Worm (Caenorhabditis elegans) whole organism, young adult: Measurements from ENCODE around the gene Y70G10A.4.
A peak's percentile ranks its signal among the peaks of the same experiment; 100 is the strongest.

Experiments used
- B0035.1 ChIP-seq: sonication (generic microtip); optimal IDR thresholded peaks from 2 replicates; lab custom pipeline; 2016; ENCODE audit warnings: missing genetic modification characterization, mild to moderate bottlenecking, missing compliant biosample characterization, missing genotype, missing genetic modification reagents
- B0261.1 ChIP-seq: sonication (generic microtip); optimal IDR thresholded peaks from 2 replicates; lab custom pipeline; 2016; ENCODE audit warnings: mild to moderate bottlenecking, missing genetic modification characterization, moderate library complexity, missing compliant biosample characterization
- B0336.3 ChIP-seq: fragments of 200-800 bp; sonication (Bioruptor generic); IDR thresholded peaks from 2 replicates; pipeline ENCODE4 v1.3.6; 2022; ENCODE audit warnings: missing genetic modification characterization, missing compliant biosample characterization
- C17E4.6 ChIP-seq: fragments of 200-800 bp; sonication (Bioruptor generic); IDR thresholded peaks from 2 replicates; pipeline ENCODE4 v1.3.6; 2022; ENCODE audit warnings: missing genetic modification reagents, missing genetic modification characterization, missing compliant biosample characterization
- F39B2.1 ChIP-seq: fragments of 200-800 bp; sonication (Bioruptor generic); IDR thresholded peaks from 2 replicates; pipeline ENCODE4 v1.3.6; 2022; ENCODE audit warnings: missing genetic modification reagents, missing genetic modification characterization, missing compliant biosample characterization
- F49E8.2 ChIP-seq: sonication (generic microtip); optimal IDR thresholded peaks from 3 replicates; lab custom pipeline; 2017; ENCODE audit warnings: missing genetic modification characterization, mild to moderate bottlenecking, missing compliant biosample characterization, antibody characterized with exemption, moderate library complexity; ENCODE audit not compliant: insufficient read depth
- F52B5.7 ChIP-seq: sonication (generic microtip); optimal IDR thresholded peaks from 2 replicates; lab custom pipeline; 2016; ENCODE audit warnings: mild to moderate bottlenecking, missing genetic modification characterization, missing compliant biosample characterization
- F57A8.1 ChIP-seq: fragments of 200-800 bp; sonication (Bioruptor generic); optimal IDR thresholded peaks from 2 replicates; lab custom pipeline; 2018; ENCODE audit warnings: mild to moderate bottlenecking, missing genetic modification characterization, moderate library complexity, missing compliant biosample characterization
- F57C9.4 ChIP-seq: sonication (generic microtip); optimal IDR thresholded peaks from 2 replicates; lab custom pipeline; 2017; ENCODE audit warnings: mild to moderate bottlenecking, missing genetic modification characterization, missing compliant biosample characterization
- Y53F4B.3 ChIP-seq: fragments of 200-800 bp; sonication (Bioruptor generic); IDR thresholded peaks from 2 replicates; pipeline ENCODE4 v1.3.6; 2022; ENCODE audit warnings: missing genetic modification reagents, missing genetic modification characterization, missing compliant biosample characterization
- Y67H2A.10 ChIP-seq: fragments of 200-800 bp; sonication (Bioruptor generic); conservative IDR thresholded peaks from 2 replicates; pipeline ENCODE4 v1.3.6; 2022; ENCODE audit warnings: missing genetic modification reagents, missing genetic modification characterization, missing compliant biosample characterization
- Y95B8A.8 ChIP-seq: fragments of 200-800 bp; sonication (Bioruptor generic); IDR thresholded peaks from 2 replicates; pipeline ENCODE4 v1.3.6; 2022; ENCODE audit warnings: missing genetic modification reagents, missing genetic modification characterization, missing compliant biosample characterization
- akir-1 ChIP-seq: fragments of 200-800 bp; sonication (Bioruptor generic); optimal IDR thresholded peaks from 2 replicates; lab custom pipeline; 2018; ENCODE audit warnings: mild to moderate bottlenecking, missing genetic modification characterization, moderate library complexity, missing compliant biosample characterization
- ama-1 ChIP-seq, 3 experiments: fragments of 150-350 bp in 1 of 3; sonication (generic microtip) in 2 of 3; optimal IDR thresholded peaks; 2 replicates each; lab custom pipeline; 2014 to 2018; ENCODE audit warnings: missing biosample characterization in 2 of 3, missing genetic modification characterization in 2 of 3, missing genetic modification reagents in 2 of 3
- aptf-2 ChIP-seq: fragments of 200-800 bp; sonication (Bioruptor generic); conservative IDR thresholded peaks from 2 replicates; pipeline ENCODE4 v1.3.6; 2022; ENCODE audit warnings: missing genetic modification reagents, missing genetic modification characterization, missing compliant biosample characterization
- atf-7 ChIP-seq: sonication (generic microtip); optimal IDR thresholded peaks from 2 replicates; lab custom pipeline; 2017; ENCODE audit warnings: mild to moderate bottlenecking, missing genetic modification characterization, missing compliant biosample characterization
- bed-1 ChIP-seq: fragments of 200-800 bp; sonication (Bioruptor generic); IDR thresholded peaks from 2 replicates; pipeline ENCODE4 v1.3.6; 2022; ENCODE audit warnings: missing genetic modification reagents, missing genetic modification characterization, missing compliant biosample characterization
- ceh-79 ChIP-seq: sonication (generic microtip); optimal IDR thresholded peaks from 2 replicates; lab custom pipeline; 2017; ENCODE audit warnings: mild to moderate bottlenecking, missing genetic modification characterization, missing compliant biosample characterization
- dpff-1 ChIP-seq: sonication (generic microtip); optimal IDR thresholded peaks from 2 replicates; lab custom pipeline; 2017; ENCODE audit warnings: mild to moderate bottlenecking, missing genetic modification characterization, missing compliant biosample characterization
- dpl-1 ChIP-seq: fragments of 150-350 bp; optimal IDR thresholded peaks from 2 replicates; lab custom pipeline; 2014; ENCODE audit warnings: missing biosample characterization, missing genetic modification reagents, missing genetic modification characterization
- ekl-4 ChIP-seq: fragments of 200-800 bp; sonication (Bioruptor generic); IDR thresholded peaks from 2 replicates; pipeline ENCODE4 v1.3.6; 2022; ENCODE audit warnings: missing genetic modification reagents, missing genetic modification characterization, missing compliant biosample characterization
- fkh-3 ChIP-seq: sonication (generic microtip); optimal IDR thresholded peaks from 2 replicates; lab custom pipeline; 2016; ENCODE audit warnings: mild to moderate bottlenecking, missing genetic modification characterization, missing compliant biosample characterization
- hlh-26 ChIP-seq: fragments of 200-800 bp; sonication (Bioruptor generic); conservative IDR thresholded peaks from 2 replicates; pipeline ENCODE4 v1.3.6; 2022; ENCODE audit warnings: missing genetic modification reagents, missing genetic modification characterization, missing compliant biosample characterization
- hmg-20 ChIP-seq: fragments of 200-800 bp; sonication (Bioruptor generic); IDR thresholded peaks from 2 replicates; pipeline ENCODE4 v1.3.6; 2022; ENCODE audit warnings: missing genetic modification reagents, missing genetic modification characterization, missing compliant biosample characterization
- hsf-1 ChIP-seq: fragments of 200-800 bp; sonication (Bioruptor generic); IDR thresholded peaks from 2 replicates; pipeline ENCODE4 v1.3.6; 2022; ENCODE audit warnings: missing genetic modification reagents, missing genetic modification characterization, missing compliant biosample characterization
- let-607 ChIP-seq, 2 experiments: fragments of 200-800 bp in 1 of 2; sonication (Bioruptor generic) in 1 of 2; sonication (generic microtip) in 1 of 2; optimal IDR thresholded peaks; 2 replicates each; lab custom pipeline; 2016 to 2018; ENCODE audit warnings: mild to moderate bottlenecking in 2 of 2, missing compliant biosample characterization in 2 of 2, missing genetic modification characterization in 2 of 2, moderate library complexity in 2 of 2, missing genotype in 1 of 2
- lin-35 ChIP-seq, 3 experiments: fragments of 150-350 bp in 2 of 3; sonication (generic microtip) in 1 of 3; optimal IDR thresholded peaks; 2 replicates each; lab custom pipeline; 2014 to 2018; ENCODE audit warnings: missing biosample characterization in 3 of 3, missing genetic modification characterization in 3 of 3, missing genetic modification reagents in 3 of 3
- lin-40 ChIP-seq: sonication (generic microtip); optimal IDR thresholded peaks from 2 replicates; lab custom pipeline; 2016; ENCODE audit warnings: missing genetic modification characterization, mild to moderate bottlenecking, missing compliant biosample characterization, missing genotype, missing genetic modification reagents
- lsl-1 ChIP-seq: fragments of 200-800 bp; sonication (Bioruptor generic); optimal IDR thresholded peaks from 2 replicates; lab custom pipeline; 2018; ENCODE audit warnings: mild to moderate bottlenecking, missing genetic modification characterization, moderate library complexity, missing compliant biosample characterization
- madf-6 ChIP-seq: fragments of 200-800 bp; sonication (Bioruptor generic); IDR thresholded peaks from 2 replicates; pipeline ENCODE4 v1.3.6; 2022; ENCODE audit warnings: missing genetic modification reagents, missing genetic modification characterization, missing compliant biosample characterization
- madf-8 ChIP-seq: fragments of 200-800 bp; sonication (Bioruptor generic); conservative IDR thresholded peaks from 2 replicates; pipeline ENCODE4 v1.3.6; 2022; ENCODE audit warnings: missing genetic modification reagents, missing genetic modification characterization, missing compliant biosample characterization
- nhr-120 ChIP-seq: fragments of 200-800 bp; sonication (Bioruptor generic); IDR thresholded peaks from 2 replicates; pipeline ENCODE4 v1.3.6; 2022; ENCODE audit warnings: missing genetic modification characterization, missing compliant biosample characterization
- nhr-179 ChIP-seq: sonication (generic microtip); optimal IDR thresholded peaks from 2 replicates; lab custom pipeline; 2016; ENCODE audit warnings: mild to moderate bottlenecking, missing genetic modification characterization, missing compliant biosample characterization
- nhr-27 ChIP-seq: fragments of 200-800 bp; sonication (Bioruptor generic); optimal IDR thresholded peaks from 2 replicates; lab custom pipeline; 2018; ENCODE audit warnings: mild to moderate bottlenecking, missing genetic modification characterization, moderate library complexity, missing compliant biosample characterization
- nhr-90 ChIP-seq: sonication (generic microtip); optimal IDR thresholded peaks from 2 replicates; lab custom pipeline; 2016; ENCODE audit warnings: missing genotype, mild to moderate bottlenecking, missing genetic modification characterization, missing compliant biosample characterization
- rec-8 ChIP-seq, 2 experiments: sonication (generic microtip); optimal IDR thresholded peaks; 2 replicates each; lab custom pipeline; 2016; ENCODE audit warnings: mild to moderate bottlenecking in 2 of 2, missing genetic modification characterization in 2 of 2, missing genetic modification reagents in 2 of 2, missing genotype in 2 of 2, missing biosample characterization in 1 of 2, missing compliant biosample characterization in 1 of 2, moderate library complexity in 1 of 2
- sdz-38 ChIP-seq: sonication (generic microtip); optimal IDR thresholded peaks from 2 replicates; lab custom pipeline; 2016; ENCODE audit warnings: missing genotype, missing genetic modification characterization, missing compliant biosample characterization
- tbx-9 ChIP-seq: sonication (generic microtip); optimal IDR thresholded peaks from 2 replicates; lab custom pipeline; 2016; ENCODE audit warnings: borderline replicate concordance, missing genetic modification characterization, inconsistent platforms, missing compliant biosample characterization
- tlf-1 ChIP-seq: fragments of 200-800 bp; sonication (Bioruptor generic); optimal IDR thresholded peaks from 2 replicates; lab custom pipeline; 2018; ENCODE audit warnings: mild to moderate bottlenecking, missing genetic modification characterization, missing compliant biosample characterization
- unc-130 ChIP-seq: sonication (generic microtip); optimal IDR thresholded peaks from 2 replicates; lab custom pipeline; 2016; ENCODE audit warnings: missing genetic modification reagents, missing genetic modification characterization, missing compliant biosample characterization
- zfh-2 ChIP-seq: fragments of 200-800 bp; sonication (Bioruptor generic); conservative IDR thresholded peaks from 2 replicates; pipeline ENCODE4 v1.3.6; 2022; ENCODE audit warnings: missing genetic modification reagents, missing genetic modification characterization, missing compliant biosample characterization
- zim-3 ChIP-seq: sonication (generic microtip); optimal IDR thresholded peaks from 2 replicates; lab custom pipeline; 2017; ENCODE audit warnings: mild to moderate bottlenecking, missing genetic modification characterization, moderate library complexity, missing compliant biosample characterization
- ztf-18 ChIP-seq: sonication (generic microtip); optimal IDR thresholded peaks from 2 replicates; lab custom pipeline; 2016; ENCODE audit warnings: missing genotype, mild to moderate bottlenecking, missing genetic modification characterization, missing compliant biosample characterization
- ztf-22 ChIP-seq: fragments of 200-800 bp; sonication (Bioruptor generic); optimal IDR thresholded peaks from 2 replicates; lab custom pipeline; 2018; ENCODE audit warnings: mild to moderate bottlenecking, missing genetic modification characterization, moderate library complexity, missing compliant biosample characterization
- ztf-25 ChIP-seq: fragments of 200-800 bp; sonication (Bioruptor generic); IDR thresholded peaks from 2 replicates; pipeline ENCODE4 v1.3.6; 2022; ENCODE audit warnings: missing genetic modification reagents, missing genetic modification characterization, missing compliant biosample characterization
- ztf-28 ChIP-seq: fragments of 200-800 bp; sonication (Bioruptor generic); IDR thresholded peaks from 2 replicates; pipeline ENCODE4 v1.3.6; 2022; ENCODE audit warnings: missing genetic modification reagents, missing genetic modification characterization, missing compliant biosample characterization
- ztf-3 ChIP-seq: fragments of 200-800 bp; sonication (Bioruptor generic); optimal IDR thresholded peaks from 2 replicates; lab custom pipeline; 2018; ENCODE audit warnings: mild to moderate bottlenecking, missing genetic modification characterization, missing compliant biosample characterization

Gene Y70G10A.4

DNA sequence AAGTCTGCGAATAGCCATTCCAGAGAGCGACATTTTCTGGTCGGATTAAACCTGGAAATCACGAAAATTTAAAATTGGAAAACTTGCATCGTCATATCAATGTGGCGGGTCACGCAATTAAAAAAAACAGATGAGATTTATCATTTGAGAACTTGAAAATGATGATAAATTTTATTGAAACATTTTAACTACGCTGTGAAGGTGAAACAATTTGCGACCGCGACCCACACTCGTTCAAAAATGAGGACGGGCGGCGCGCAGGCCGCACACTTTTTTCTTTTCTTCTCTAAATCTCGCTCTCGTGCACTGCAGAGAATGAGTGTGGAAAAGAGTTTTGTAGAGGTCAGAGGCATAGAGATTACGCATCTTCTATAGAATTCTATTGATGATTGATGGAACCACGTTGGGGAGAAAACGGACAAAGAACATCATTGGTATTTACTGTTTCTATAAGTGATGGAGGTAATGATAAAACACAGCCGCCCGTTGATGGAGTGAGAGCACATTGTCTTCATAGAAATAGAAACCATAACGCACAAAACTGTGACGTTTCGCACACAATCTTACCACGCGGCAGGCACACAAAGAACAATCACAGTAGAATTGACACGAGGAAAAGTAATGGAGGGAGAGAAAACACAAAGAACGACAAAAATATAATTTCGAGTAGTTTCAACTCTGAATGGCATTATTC, 5.2 kb upstream of the Y70G10A.4 start, which contains the start of gene cts-1 (continued):
- no peak for TF ChIP-seq hsf-1
- no peak for TF ChIP-seq fkh-3
- TF ChIP-seq F57A8.1 (GFP tag; lab: Kevin White, UChicago) = no peak
- TF ChIP-seq ekl-4 (GFP tag; lab: Robert Waterston, UW) = no peak
- no peak for TF ChIP-seq nhr-27 (tag; lab: Kevin White, UChicago)
- TF ChIP-seq ztf-18 (tag; lab: Kevin White, UChicago) = peak; percentile 54
- no peak for TF ChIP-seq nhr-179 (tag; lab: Kevin White, UChicago)
- TF ChIP-seq hmg-20 = no peak
- TF ChIP-seq tlf-1 (GFP tag; lab: Kevin White, UChicago) = peak; percentile 71
- TF ChIP-seq madf-6 = no peak
- no peak for TF ChIP-seq dpl-1 (GFP tag; lab: Kevin White, UChicago)
- peak; percentile 63 for TF ChIP-seq nhr-90 (tag; lab: Kevin White, UChicago)
- no peak for TF ChIP-seq unc-130 (GFP tag; lab: Kevin White, UChicago)
- no peak for TF ChIP-seq Y95B8A.8 (GFP tag; lab: Robert Waterston, UW)
- TF ChIP-seq atf-7 (tag; lab: Kevin White, UChicago) = peak; percentile 80
- TF ChIP-seq F57C9.4 (tag; lab: Kevin White, UChicago) = no peak
- TF ChIP-seq bed-1 (GFP tag; lab: Robert Waterston, UW) = no peak
- TF ChIP-seq ama-1 (optimal IDR thresholded peaks at IDR 0.05; lab: Kevin White, UChicago) = no peak
- no peak for TF ChIP-seq ama-1 (GFP tag; optimal IDR thresholded peaks at IDR 0.05; lab: Kevin White, UChicago)
- TF ChIP-seq akir-1 = no peak
- TF ChIP-seq Y53F4B.3 (GFP tag; lab: Robert Waterston, UW) = no peak
- TF ChIP-seq zfh-2 (GFP tag; lab: Robert Waterston, UW) = no peak
- no peak for TF ChIP-seq hlh-26 (GFP tag; lab: Robert Waterston, UW)
- TF ChIP-seq B0035.1 (tag; lab: Kevin White, UChicago) = peak; percentile 49
- TF ChIP-seq ztf-3 = no peak
- TF ChIP-seq ceh-79 (tag; lab: Kevin White, UChicago) = peak; percentile 19
- no peak for TF ChIP-seq tbx-9 (tag; lab: Kevin White, UChicago)
- no peak for TF ChIP-seq zim-3 (tag; lab: Kevin White, UChicago)
- TF ChIP-seq dpff-1 = no peak
- TF ChIP-seq F39B2.1 (GFP tag; lab: Robert Waterston, UW) = no peak
- TF ChIP-seq sdz-38 (tag; lab: Kevin White, UChicago) = no peak
- TF ChIP-seq madf-8 (GFP tag; lab: Robert Waterston, UW) = no peak
- TF ChIP-seq nhr-120 (GFP tag; lab: Robert Waterston, UW) = no peak
- no peak for TF ChIP-seq ztf-25 (GFP tag; lab: Robert Waterston, UW)
- TF ChIP-seq lin-40 (tag; lab: Kevin White, UChicago) = peak; percentile 73
- no peak for TF ChIP-seq aptf-2 (GFP tag; lab: Robert Waterston, UW)
- TF ChIP-seq let-607 (tag; optimal IDR thresholded peaks at IDR 0.05; lab: Kevin White, UChicago) = peak; percentile 63 to 91
- TF ChIP-seq rec-8 (tag; optimal IDR thresholded peaks at IDR 0.05; lab: Kevin White, UChicago) = no peak
- no peak for TF ChIP-seq lin-35 (GFP tag; optimal IDR thresholded peaks at IDR 0.05; lab: Kevin White, UChicago)
- no peak for TF ChIP-seq ztf-28
- peak; percentile 39 for TF ChIP-seq lsl-1 (GFP tag; lab: Kevin White, UChicago)
- TF ChIP-seq F49E8.2 (tag; lab: Kevin White, UChicago) = peak; percentile 23
- TF ChIP-seq B0261.1 = no peak
- TF ChIP-seq Y67H2A.10 (GFP tag; lab: Robert Waterston, UW) = no peak
- no peak for TF ChIP-seq B0336.3 (GFP tag; lab: Robert Waterston, UW)
- peak; percentile 52 for TF ChIP-seq ztf-22 (GFP tag; lab: Kevin White, UChicago)
- TF ChIP-seq C17E4.6 (GFP tag; lab: Robert Waterston, UW) = no peak
- TF ChIP-seq F52B5.7 (tag; lab: Kevin White, UChicago) = no peak
